Fruit fly (Drosophila melanogaster): ENCODE measurements around the gene AP-1gamma.
A peak's percentile ranks its signal among the peaks of the same experiment; 100 is the strongest.

The AP-1gamma gene

dm6 chrX:9066802-9067489 is 41.5 kb upstream of the AP-1gamma start (continued):
- TF ChIP-seq CG34422 (GFP tag; IDR thresholded peaks at IDR 0.05) (no peak; the same call in 2 of the 3 replicates), CG15073 (GFP tag; optimal IDR thresholded peaks at IDR 0.05) (no peak), unpg (GFP tag; optimal IDR thresholded peaks at IDR 0.05) (peak; percentile 42), CG10147 (GFP tag; optimal IDR thresholded peaks at IDR 0.05) (no peak), Six4 (GFP tag; optimal IDR thresholded peaks at IDR 0.05) (no peak), nau (GFP tag; optimal IDR thresholded peaks at IDR 0.05) (no peak), CG9215 (GFP tag; IDR thresholded peaks at IDR 0.05) (peak; percentile 26; the same call in 1 of the 2 replicates), CG11456 (GFP tag; IDR thresholded peaks at IDR 0.05) (peak; percentile 45; the same call in 1 of the 3 replicates), CG13296 (GFP tag; optimal IDR thresholded peaks at IDR 0.05) (no peak), pan (optimal IDR thresholded peaks at IDR 0.05) (no peak), pan (GFP tag; optimal IDR thresholded peaks at IDR 0.05 in 1 of 2, IDR thresholded peaks at IDR 0.05 in 1 of 2) (no peak), CG11398 (GFP tag; optimal IDR thresholded peaks at IDR 0.05) (no peak), ase (GFP tag; IDR thresholded peaks at IDR 0.05) (no peak), gro (GFP tag; optimal IDR thresholded peaks at IDR 0.05) (no peak), CG7357 (GFP tag; IDR thresholded peaks at IDR 0.05) (no peak), CG17328 (GFP tag; IDR thresholded peaks at IDR 0.05) (peak; percentile 36; the same call in 1 of the 2 replicates), Drgx (GFP tag; IDR thresholded peaks at IDR 0.05) (peak; percentile 71), Dll (GFP tag; IDR thresholded peaks at IDR 0.05; ENCODE audit: partially characterized antibody) (no peak), Pdp1 (GFP tag; optimal IDR thresholded peaks at IDR 0.05) (no peak), stc (GFP tag; IDR thresholded peaks at IDR 0.05) (no peak), Poxn (GFP tag; IDR thresholded peaks at IDR 0.05) (no peak), shn (GFP tag; optimal IDR thresholded peaks at IDR 0.05) (no peak), CG17802 (tag; optimal IDR thresholded peaks at IDR 0.05) (no peak), CG12659 (GFP tag; optimal IDR thresholded peaks at IDR 0.05) (no peak), CG13624 (GFP tag; optimal IDR thresholded peaks at IDR 0.05) (no peak), Mad (GFP tag; optimal IDR thresholded peaks at IDR 0.05) (no peak), Dip3 (GFP tag; optimal IDR thresholded peaks at IDR 0.05) (no peak), Aef1 (GFP tag; IDR thresholded peaks at IDR 0.05) (peak; percentile 41; the same call in 2 of the 3 replicates), Sox102F (GFP tag; optimal IDR thresholded peaks at IDR 0.05) (peak; percentile 52), ci (GFP tag; IDR thresholded peaks at IDR 0.05) (0 out of 3 replicates have a peak, but pooled peaks have one; percentile 17), sd (tag; optimal IDR thresholded peaks at IDR 0.05) (no peak), sisA (GFP tag; IDR thresholded peaks at IDR 0.05) (peak; percentile 57), jing (GFP tag; optimal IDR thresholded peaks at IDR 0.05) (no peak), Ets97D (GFP tag; optimal IDR thresholded peaks at IDR 0.05) (no peak), Hmr (GFP tag; optimal IDR thresholded peaks at IDR 0.05) (peak; percentile 28), knrl (GFP tag; IDR thresholded peaks at IDR 0.05; ENCODE audit: partially characterized antibody) (no peak), CG7556 (GFP tag; optimal IDR thresholded peaks at IDR 0.05) (no peak), psq (GFP tag; optimal IDR thresholded peaks at IDR 0.05) (no peak), grau (tag; optimal IDR thresholded peaks at IDR 0.05) (peak; percentile 29), hkb (optimal IDR thresholded peaks at IDR 0.05) (no peak), hkb (GFP tag; IDR thresholded peaks at IDR 0.05) (peak; percentile 57), CG1792 (GFP tag; optimal IDR thresholded peaks at IDR 0.05) (no peak), bab2 (GFP tag; optimal IDR thresholded peaks at IDR 0.05) (no peak), sens (GFP tag) (no peak), bowl (GFP tag; IDR thresholded peaks at IDR 0.05) (no peak), CG4820 (GFP tag; optimal IDR thresholded peaks at IDR 0.05) (no peak), dmrt99B (tag; optimal IDR thresholded peaks at IDR 0.05) (peak; percentile 47), Side (GFP tag; optimal IDR thresholded peaks at IDR 0.05) (no peak), CG4282 (GFP tag; optimal IDR thresholded peaks at IDR 0.05) (no peak), CG10431 (GFP tag; optimal IDR thresholded peaks at IDR 0.05) (no peak), CG6272 (GFP tag; IDR thresholded peaks at IDR 0.05) (no peak), pum (GFP tag; optimal IDR thresholded peaks at IDR 0.05) (no peak)
